Fruit fly (Drosophila melanogaster): ENCODE measurements around the gene psd.

The psd gene

dm6 chr2L:5999247-5999646, 34.5 kb upstream of the psd start, which contains the start of gene Kdm5 (continued):
- TF ChIP-seq HLH54F (GFP tag; optimal IDR thresholded peaks at IDR 0.05): peak; percentile 17
- TF ChIP-seq CG8944 (GFP tag; optimal IDR thresholded peaks at IDR 0.05): peak; percentile 23
- peak; percentile 91 for TF ChIP-seq MESR4 (GFP tag; optimal IDR thresholded peaks at IDR 0.05)
- TF ChIP-seq crc (GFP tag; optimal IDR thresholded peaks at IDR 0.05): no peak
- TF ChIP-seq CG18619 (GFP tag; optimal IDR thresholded peaks at IDR 0.05): peak; percentile 8
- peak; percentile 39 for TF ChIP-seq Meics (GFP tag; optimal IDR thresholded peaks at IDR 0.05)
- TF ChIP-seq CG3407 (GFP tag; optimal IDR thresholded peaks at IDR 0.05): no peak
- TF ChIP-seq Spps (tag; optimal IDR thresholded peaks at IDR 0.05): no peak
- TF ChIP-seq vvl (GFP tag; IDR thresholded peaks at IDR 0.05): peak; percentile 61
- TF ChIP-seq kah (GFP tag; optimal IDR thresholded peaks at IDR 0.05): no peak
- TF ChIP-seq CG16813 (GFP tag; IDR thresholded peaks at IDR 0.05; ENCODE audit: partially characterized antibody): 0 out of 3 replicates have a peak, but pooled peaks have one; percentile 36
- TF ChIP-seq fu2 (GFP tag; optimal IDR thresholded peaks at IDR 0.05): peak; percentile 35
- no peak for TF ChIP-seq bsh (GFP tag; optimal IDR thresholded peaks at IDR 0.05)
- no peak for TF ChIP-seq CG6254 (GFP tag; optimal IDR thresholded peaks at IDR 0.05)
- peak; percentile 61 for TF ChIP-seq CG9932 (GFP tag; IDR thresholded peaks at IDR 0.05)
- peak; percentile 22 for TF ChIP-seq p53 (GFP tag; optimal IDR thresholded peaks at IDR 0.05)
- TF ChIP-seq Bdp1 (GFP tag; optimal IDR thresholded peaks at IDR 0.05): no peak
- TF ChIP-seq exex (tag; optimal IDR thresholded peaks at IDR 0.05): peak; percentile 37
- peak; percentile 34 for TF ChIP-seq Scr (GFP tag; IDR thresholded peaks at IDR 0.05; ENCODE audit: partially characterized antibody)
- TF ChIP-seq tll (GFP tag; optimal IDR thresholded peaks at IDR 0.05): no peak
- no peak for TF ChIP-seq B-H1 (GFP tag; IDR thresholded peaks at IDR 0.05)
- peak; percentile 37 for TF ChIP-seq jumu (GFP tag; optimal IDR thresholded peaks at IDR 0.05)
- no peak for TF ChIP-seq sima (GFP tag; optimal IDR thresholded peaks at IDR 0.05)
- TF ChIP-seq Hr3 (GFP tag; optimal IDR thresholded peaks at IDR 0.05): peak; percentile 24
- TF ChIP-seq trh (GFP tag; optimal IDR thresholded peaks at IDR 0.05): no peak
- TF ChIP-seq ase (GFP tag; IDR thresholded peaks at IDR 0.05): no peak
- no peak for TF ChIP-seq hkb (optimal IDR thresholded peaks at IDR 0.05)
- peak; percentile 41; the same call in 1 of the 2 replicates for TF ChIP-seq hkb (GFP tag; IDR thresholded peaks at IDR 0.05)
- TF ChIP-seq Bgb (GFP tag; IDR thresholded peaks at IDR 0.05; ENCODE audit: partially characterized antibody): peak; percentile 32; the same call in 1 of the 2 replicates
- TF ChIP-seq CG11398 (GFP tag; optimal IDR thresholded peaks at IDR 0.05): peak; percentile 6
- TF ChIP-seq corto (GFP tag; optimal IDR thresholded peaks at IDR 0.05): no peak
- peak; percentile 58 for TF ChIP-seq CG10431 (GFP tag; optimal IDR thresholded peaks at IDR 0.05)
- no peak for TF ChIP-seq Lim3 (GFP tag; IDR thresholded peaks at IDR 0.05)
- TF ChIP-seq HmgD (GFP tag; optimal IDR thresholded peaks at IDR 0.05): peak; percentile 62
- 0 out of 2 replicates have a peak, but pooled peaks have one; percentile 26 for TF ChIP-seq unc-4 (GFP tag; IDR thresholded peaks at IDR 0.05; ENCODE audit: partially characterized antibody)
- TF ChIP-seq CG6791 (GFP tag; IDR thresholded peaks at IDR 0.05; ENCODE audit: partially characterized antibody): peak; percentile 55
- peak; percentile 14 for TF ChIP-seq CrebB (tag; optimal IDR thresholded peaks at IDR 0.05)
- TF ChIP-seq rib (GFP tag; IDR thresholded peaks at IDR 0.05): no peak
- no peak for TF ChIP-seq vnd (GFP tag; IDR thresholded peaks at IDR 0.05; ENCODE audit: partially characterized antibody)
- peak; percentile 24 for TF ChIP-seq D (optimal IDR thresholded peaks at IDR 0.05)
- no peak for TF ChIP-seq D (GFP tag; optimal IDR thresholded peaks at IDR 0.05)
- TF ChIP-seq GATAe (GFP tag; conservative IDR thresholded peaks at IDR 0.05): peak; percentile 92
- no peak for TF ChIP-seq otp (GFP tag; IDR thresholded peaks at IDR 0.05)
- no peak for TF ChIP-seq btn (GFP tag; optimal IDR thresholded peaks at IDR 0.05)
- peak; percentile 34; the same call in 1 of the 2 replicates for TF ChIP-seq amos (GFP tag; IDR thresholded peaks at IDR 0.05; ENCODE audit: partially characterized antibody)
- TF ChIP-seq CG32532 (GFP tag; IDR thresholded peaks at IDR 0.05): peak; percentile 58
- TF ChIP-seq CG8765 (GFP tag; IDR thresholded peaks at IDR 0.05): 0 out of 2 replicates have a peak, but pooled peaks have one; percentile 15
- TF ChIP-seq CG12391 (tag; optimal IDR thresholded peaks at IDR 0.05): peak; percentile 9
- TF ChIP-seq CG9817 (tag; optimal IDR thresholded peaks at IDR 0.05): peak; percentile 11
- TF ChIP-seq bowl (GFP tag; IDR thresholded peaks at IDR 0.05): no peak
- TF ChIP-seq grau (tag; optimal IDR thresholded peaks at IDR 0.05): no peak

Data from whole organism, embryonic.